Fruit fly (Drosophila melanogaster): ENCODE data around the gene CG10553.
A peak's percentile ranks its signal among the peaks of the same experiment; 100 is the strongest.

Gene CG10553

dm6 chr3R:25329079-25329478 is 11.2 kb upstream of the CG10553 start, which contains the start of gene CHKov1 (continued):
- TF ChIP-seq bbx (GFP tag; IDR thresholded peaks at IDR 0.05; ENCODE audit: partially characterized antibody) (peak; percentile 39; the same call in 1 of the 2 replicates), twi (tag; optimal IDR thresholded peaks at IDR 0.05) (no peak), CG18476 (GFP tag; optimal IDR thresholded peaks at IDR 0.05) (no peak), CG12155 (GFP tag; optimal IDR thresholded peaks at IDR 0.05) (no peak), pzg (GFP tag; optimal IDR thresholded peaks at IDR 0.05) (no peak), run (tag; optimal IDR thresholded peaks at IDR 0.05) (no peak), CG34376 (GFP tag; optimal IDR thresholded peaks at IDR 0.05) (peak; percentile 52), CG9215 (GFP tag; IDR thresholded peaks at IDR 0.05) (no peak), sd (tag; optimal IDR thresholded peaks at IDR 0.05) (no peak), crp (GFP tag; optimal IDR thresholded peaks at IDR 0.05) (no peak), Oaz (GFP tag; IDR thresholded peaks at IDR 0.05) (no peak), luna (GFP tag; optimal IDR thresholded peaks at IDR 0.05) (no peak), wek (GFP tag; optimal IDR thresholded peaks at IDR 0.05) (no peak), kni (GFP tag; optimal IDR thresholded peaks at IDR 0.05) (no peak), Gsc (GFP tag; IDR thresholded peaks at IDR 0.05) (no peak), CG14441 (GFP tag; IDR thresholded peaks at IDR 0.05) (0 out of 2 replicates have a peak, but pooled peaks have one; percentile 10), CHES-1-like (GFP tag; optimal IDR thresholded peaks at IDR 0.05) (no peak), caup (GFP tag; optimal IDR thresholded peaks at IDR 0.05; ENCODE audit: severe bottlenecking) (no peak), CG4328 (GFP tag; optimal IDR thresholded peaks at IDR 0.05) (no peak), CG13775 (GFP tag; optimal IDR thresholded peaks at IDR 0.05) (no peak), h (optimal IDR thresholded peaks at IDR 0.05) (no peak), CG10267 (tag; optimal IDR thresholded peaks at IDR 0.05) (no peak), Bgb (GFP tag; IDR thresholded peaks at IDR 0.05; ENCODE audit: partially characterized antibody) (peak; percentile 30; the same call in 1 of the 2 replicates), tx (GFP tag; optimal IDR thresholded peaks at IDR 0.05) (no peak), CG17802 (tag; optimal IDR thresholded peaks at IDR 0.05) (no peak), CG10543 (GFP tag; optimal IDR thresholded peaks at IDR 0.05) (peak; percentile 11), CG3847 (GFP tag; IDR thresholded peaks at IDR 0.05) (no peak), GATAe (GFP tag; conservative IDR thresholded peaks at IDR 0.05) (no peak), eyg (GFP tag; optimal IDR thresholded peaks at IDR 0.05) (no peak), pan (optimal IDR thresholded peaks at IDR 0.05) (no peak), pan (GFP tag; optimal IDR thresholded peaks at IDR 0.05 in 1 of 2, IDR thresholded peaks at IDR 0.05 in 1 of 2) (peak in 1 of 2 experiments; percentile 11), CG31388 (GFP tag; optimal IDR thresholded peaks at IDR 0.05) (no peak), slou (GFP tag; optimal IDR thresholded peaks at IDR 0.05) (no peak), oc (tag; optimal IDR thresholded peaks at IDR 0.05) (no peak), CG6689 (GFP tag; IDR thresholded peaks at IDR 0.05) (no peak), ro (GFP tag; IDR thresholded peaks at IDR 0.05) (no peak), CG4820 (GFP tag; optimal IDR thresholded peaks at IDR 0.05) (no peak), Med (GFP tag) (peak; percentile 67), CTCF (GFP tag; optimal IDR thresholded peaks at IDR 0.05) (no peak), ewg (GFP tag; optimal IDR thresholded peaks at IDR 0.05) (no peak), CG7987 (GFP tag; optimal IDR thresholded peaks at IDR 0.05) (peak; percentile 6), Scr (GFP tag; IDR thresholded peaks at IDR 0.05; ENCODE audit: partially characterized antibody) (no peak), CG4707 (GFP tag; optimal IDR thresholded peaks at IDR 0.05) (no peak), CG11398 (GFP tag; optimal IDR thresholded peaks at IDR 0.05) (no peak), CG7928 (GFP tag; optimal IDR thresholded peaks at IDR 0.05) (no peak), sens-2 (GFP tag; IDR thresholded peaks at IDR 0.05) (no peak), ci (GFP tag; IDR thresholded peaks at IDR 0.05) (peak; percentile 56; the same call in 2 of the 3 replicates), Sox100B (GFP tag; optimal IDR thresholded peaks at IDR 0.05) (no peak), HmgZ (tag; optimal IDR thresholded peaks at IDR 0.05) (peak; percentile 26), Xrp1 (GFP tag; IDR thresholded peaks at IDR 0.05) (no peak), Bteb2 (GFP tag; optimal IDR thresholded peaks at IDR 0.05) (no peak), nau (GFP tag; optimal IDR thresholded peaks at IDR 0.05) (no peak)

All from whole organism, embryonic.